Fruit fly (Drosophila melanogaster) whole organism: ENCODE data around the gene Arl5.

Experiments
- CG8478 ChIP-seq: fragments of >200 bp; optimal IDR thresholded peaks from 2 replicates; lab custom pipeline; 2018; ENCODE audit warnings: inconsistent platforms
- Dll ChIP-seq: fragments of >200 bp; optimal IDR thresholded peaks from 2 replicates; lab custom pipeline; 2017
- EcR ChIP-seq, 2 experiments: fragments of >200 bp; optimal IDR thresholded peaks; 2 replicates each; lab custom pipeline; 2017; ENCODE audit warnings: missing biosample characterization in 2 of 2, missing genetic modification characterization in 2 of 2, missing genetic modification reagents in 2 of 2
- pan ChIP-seq: fragments of >200 bp; optimal IDR thresholded peaks from 2 replicates; lab custom pipeline; 2017
- psq ChIP-seq: fragments of >200 bp; optimal IDR thresholded peaks from 2 replicates; lab custom pipeline; 2017
- usp ChIP-seq: fragments of >200 bp; optimal IDR thresholded peaks from 2 replicates; lab custom pipeline; 2017; ENCODE audit warnings: missing biosample characterization, missing genetic modification characterization, mixed read lengths

Gene Arl5

dm6 chr3L:8328283-8328682 is 28.6 kb upstream of the Arl5 start, which contains the start of gene CG34462:
CG34462 (plus strand) TSS chr3L:8328583.
- no peak for TF ChIP-seq CG8478 (lab: Kevin White, UChicago)
- TF ChIP-seq usp (GFP tag; lab: Kevin White, UChicago), result no peak
- no peak for TF ChIP-seq psq (lab: Kevin White, UChicago)
- no peak for TF ChIP-seq pan (lab: Kevin White, UChicago)
- no peak for TF ChIP-seq Dll (lab: Kevin White, UChicago)

- TF ChIP-seq pan (lab: Kevin White, UChicago) (no peak), Dll (lab: Kevin White, UChicago) (no peak), psq (lab: Kevin White, UChicago) (no peak), usp (GFP tag; lab: Kevin White, UChicago) (no peak), EcR (GFP tag; optimal IDR thresholded peaks at IDR 0.05; lab: Kevin White, UChicago) (no peak), CG8478 (lab: Kevin White, UChicago) (no peak)
Measured at dm6 chr3L:8325559-8325958, 25.9 kb upstream of the Arl5 start, which contains the start of gene CG34461. CG34461 (plus strand) TSS chr3L:8325859.

dm6 chr3L:8323817-8324216 is 24.2 kb upstream of the Arl5 start:
- TF ChIP-seq EcR (GFP tag; optimal IDR thresholded peaks at IDR 0.05; lab: Kevin White, UChicago), result no peak

dm6 chr3L:8320105-8320813 is 20.6 kb upstream of the Arl5 start, which contains the start of gene CG13670:
CG13670 (plus strand) TSS chr3L:8320763.
- TF ChIP-seq psq (lab: Kevin White, UChicago), result no peak
- TF ChIP-seq pan (lab: Kevin White, UChicago), result no peak
- no peak for TF ChIP-seq usp (GFP tag; lab: Kevin White, UChicago)
- no peak for TF ChIP-seq Dll (lab: Kevin White, UChicago)
- no peak for TF ChIP-seq EcR (GFP tag; optimal IDR thresholded peaks at IDR 0.05; lab: Kevin White, UChicago)
- TF ChIP-seq CG8478 (lab: Kevin White, UChicago), result no peak

- TF ChIP-seq usp (GFP tag; lab: Kevin White, UChicago) (no peak), CG8478 (lab: Kevin White, UChicago) (no peak), psq (lab: Kevin White, UChicago) (no peak), EcR (GFP tag; optimal IDR thresholded peaks at IDR 0.05; lab: Kevin White, UChicago) (no peak), Dll (lab: Kevin White, UChicago) (no peak), pan (lab: Kevin White, UChicago) (no peak)
Measured at dm6 chr3L:8318916-8319506, 19.4 kb upstream of the Arl5 start, which contains the start of gene CG43059. CG43059 (minus strand) TSS chr3L:8318966.

dm6 chr3L:8315141-8315816 is 15.6 kb upstream of the Arl5 start, which contains the start of gene Cpsf6:
Cpsf6 (minus strand) TSS chr3L:8315502.
- peak; percentile 65 for TF ChIP-seq CG8478 (lab: Kevin White, UChicago)
- no peak for TF ChIP-seq usp (GFP tag; lab: Kevin White, UChicago)
- no peak for TF ChIP-seq psq (lab: Kevin White, UChicago)
- TF ChIP-seq pan (lab: Kevin White, UChicago), result no peak
- no peak for TF ChIP-seq EcR (GFP tag; optimal IDR thresholded peaks at IDR 0.05; lab: Kevin White, UChicago)

dm6 chr3L:8314788-8315140 is 15.1 kb upstream of the Arl5 start:
- TF ChIP-seq pan (lab: Kevin White, UChicago) (peak; percentile 45), EcR (GFP tag; optimal IDR thresholded peaks at IDR 0.05; lab: Kevin White, UChicago) (no peak), psq (lab: Kevin White, UChicago) (no peak)

- no peak for TF ChIP-seq psq (lab: Kevin White, UChicago)
- no peak for TF ChIP-seq CG8478 (lab: Kevin White, UChicago)
- no peak for TF ChIP-seq pan (lab: Kevin White, UChicago)
- TF ChIP-seq Dll (lab: Kevin White, UChicago), result no peak
- no peak for TF ChIP-seq EcR (GFP tag; optimal IDR thresholded peaks at IDR 0.05; lab: Kevin White, UChicago)
- no peak for TF ChIP-seq usp (GFP tag; lab: Kevin White, UChicago)
Measured at dm6 chr3L:8312290-8312689, 12.7 kb upstream of the Arl5 start.

- TF ChIP-seq psq (lab: Kevin White, UChicago) (no peak), CG8478 (lab: Kevin White, UChicago) (no peak), EcR (GFP tag; optimal IDR thresholded peaks at IDR 0.05; lab: Kevin White, UChicago) (no peak), usp (GFP tag; lab: Kevin White, UChicago) (no peak), Dll (lab: Kevin White, UChicago) (no peak), pan (lab: Kevin White, UChicago) (no peak)
Measured at dm6 chr3L:8308891-8309352, 9.3 kb upstream of the Arl5 start, which contains the start of gene BI-1. BI-1 (minus strand) TSS chr3L:8308941.

- no peak for TF ChIP-seq EcR (GFP tag; optimal IDR thresholded peaks at IDR 0.05; lab: Kevin White, UChicago)
- TF ChIP-seq psq (lab: Kevin White, UChicago), result no peak
- TF ChIP-seq Dll (lab: Kevin White, UChicago), result no peak
- TF ChIP-seq CG8478 (lab: Kevin White, UChicago), result no peak
- no peak for TF ChIP-seq pan (lab: Kevin White, UChicago)
- no peak for TF ChIP-seq usp (GFP tag; lab: Kevin White, UChicago)
Measured at dm6 chr3L:8306880-8307279, 7.2 kb upstream of the Arl5 start, which contains the start of gene Gr66a. Gr66a (minus strand) TSS chr3L:8306980.

dm6 chr3L:8303912-8304311 is 4.3 kb upstream of the Arl5 start, which contains the start of the genes CG7194 and Sbp2:
CG7194 (minus strand) TSS chr3L:8304059.
Sbp2 (plus strand) TSS chr3L:8304157.
- TF ChIP-seq usp (GFP tag; lab: Kevin White, UChicago), result no peak
- no peak for TF ChIP-seq pan (lab: Kevin White, UChicago)
- TF ChIP-seq psq (lab: Kevin White, UChicago), result no peak
- TF ChIP-seq CG8478 (lab: Kevin White, UChicago), result no peak
- TF ChIP-seq Dll (lab: Kevin White, UChicago), result no peak
- no peak for TF ChIP-seq EcR (GFP tag; optimal IDR thresholded peaks at IDR 0.05; lab: Kevin White, UChicago)
